Fruit fly (Drosophila melanogaster): ENCODE measurements around the gene Ggt-1.

- TF ChIP-seq cnc (optimal IDR thresholded peaks at IDR 0.05) (no peak), toe (GFP tag; optimal IDR thresholded peaks at IDR 0.05) (no peak), CG5204 (GFP tag; optimal IDR thresholded peaks at IDR 0.05) (no peak), Hr96 (GFP tag; optimal IDR thresholded peaks at IDR 0.05) (no peak), kay (GFP tag; ENCODE audit: borderline replicate concordance) (no peak)
Measured at dm6 chrX:18491941-18492340, 20.4 kb downstream of the Ggt-1 start, which contains the start of gene CG15044.

All from whole organism, adult.